Worm (Caenorhabditis elegans) whole organism, L4 larva: ENCODE measurements around the gene F13A2.5.

Experiments
- F10B5.3 ChIP-seq: sonication (generic microtip); optimal IDR thresholded peaks from 2 replicates; lab custom pipeline; 2016; ENCODE audit warnings: mild to moderate bottlenecking, missing genetic modification characterization, missing compliant biosample characterization
- R02D3.7 ChIP-seq: fragments of 150-350 bp; sonication (generic microtip); optimal IDR thresholded peaks from 3 replicates; lab custom pipeline; 2014; ENCODE audit warnings: missing biosample characterization, missing genetic modification characterization
- ZK337.2 ChIP-seq: fragments of 200-800 bp; sonication (Bioruptor generic); IDR thresholded peaks from 2 replicates; pipeline ENCODE4 v1.3.6; 2022; ENCODE audit warnings: missing genetic modification reagents, missing genetic modification characterization, missing compliant biosample characterization
- ZK546.5 ChIP-seq, 2 experiments: sonication (generic microtip); optimal IDR thresholded peaks; 2 replicates each; lab custom pipeline; 2017; ENCODE audit warnings: missing biosample characterization in 2 of 2, missing genetic modification characterization in 2 of 2
- ceh-44 ChIP-seq: fragments of 200-800 bp; sonication (Bioruptor generic); IDR thresholded peaks from 2 replicates; pipeline ENCODE4 v1.3.6; 2022; ENCODE audit warnings: missing genetic modification reagents, missing genetic modification characterization, missing compliant biosample characterization
- lin-15B ChIP-seq: fragments of 150-350 bp; sonication (generic microtip); optimal IDR thresholded peaks from 3 replicates; lab custom pipeline; 2014; ENCODE audit warnings: missing biosample characterization, missing genetic modification characterization
- lsy-2 ChIP-seq, 2 experiments: fragments of 150-350 bp in 1 of 2; sonication (generic microtip) in 1 of 2; optimal IDR thresholded peaks; 2 replicates each; lab custom pipeline; 2014 to 2017; ENCODE audit warnings: missing biosample characterization in 2 of 2, missing genetic modification characterization in 2 of 2
- nhr-11 ChIP-seq: fragments of 150-350 bp; optimal IDR thresholded peaks from 2 replicates; lab custom pipeline; 2014; ENCODE audit warnings: missing biosample characterization, missing genetic modification characterization
- nhr-25 ChIP-seq: sonication (generic microtip); optimal IDR thresholded peaks from 2 replicates; lab custom pipeline; 2017; ENCODE audit warnings: missing genetic modification characterization, mild to moderate bottlenecking, missing compliant biosample characterization, antibody characterized with exemption, moderate library complexity, borderline replicate concordance; ENCODE audit not compliant: insufficient read depth
- nhr-76 ChIP-seq: fragments of 150-350 bp; optimal IDR thresholded peaks from 2 replicates; lab custom pipeline; 2014; ENCODE audit warnings: missing biosample characterization, missing genetic modification characterization
- snpc-4 ChIP-seq: fragments of 150-350 bp; optimal IDR thresholded peaks from 2 replicates; lab custom pipeline; 2014; ENCODE audit warnings: missing biosample characterization, missing genetic modification characterization
- zip-2 ChIP-seq: fragments of 150-350 bp; optimal IDR thresholded peaks from 2 replicates; lab custom pipeline; 2014; ENCODE audit warnings: missing biosample characterization, missing genetic modification characterization
- ztf-7 ChIP-seq: fragments of 150-350 bp; optimal IDR thresholded peaks from 2 replicates; lab custom pipeline; 2014; ENCODE audit warnings: missing biosample characterization, missing genetic modification characterization

- TF ChIP-seq nhr-11 (tag; lab: Kevin White, UChicago) (no peak), lin-15B (tag; lab: Kevin White, UChicago) (no peak), ceh-44 (GFP tag; lab: Robert Waterston, UW) (no peak), R02D3.7 (tag; lab: Kevin White, UChicago) (no peak), zip-2 (no peak), snpc-4 (tag; lab: Kevin White, UChicago) (no peak), nhr-76 (tag; lab: Kevin White, UChicago) (no peak), ZK337.2 (GFP tag; lab: Robert Waterston, UW) (no peak), nhr-25 (tag; lab: Kevin White, UChicago) (no peak), ZK546.5 (tag; optimal IDR thresholded peaks at IDR 0.05; lab: Kevin White, UChicago) (no peak), F10B5.3 (tag; lab: Kevin White, UChicago) (no peak), lsy-2 (tag; optimal IDR thresholded peaks at IDR 0.05; lab: Kevin White, UChicago) (peak in 1 of 2 experiments; percentile 39), ztf-7 (no peak)
These were observed 44.4 kb downstream of the F13A2.5 start for ce11 chrV:4357369-4357768.
